Fruit fly (Drosophila melanogaster) whole organism, pupa: Measurements from ENCODE around the gene CG14286.
A peak's percentile ranks its signal among the peaks of the same experiment; 100 is the strongest.

Experiments
- CG10348 ChIP-seq: fragments of 200-800 bp; sonication (Bioruptor generic); IDR thresholded peaks from 2 replicates; pipeline ENCODE4 v1.3.6; 2022; ENCODE audit warnings: missing biosample characterization, missing genetic modification characterization
- CG12605 ChIP-seq: fragments of 200-800 bp; sonication (Bioruptor generic); IDR thresholded peaks from 2 replicates; pipeline ENCODE4 v1.3.6; 2022; ENCODE audit warnings: missing biosample characterization, missing genetic modification characterization
- CG13204 ChIP-seq: fragments of 200-800 bp; sonication (Bioruptor generic); optimal IDR thresholded peaks from 2 replicates; lab custom pipeline; 2018; ENCODE audit warnings: missing biosample characterization, mild to moderate bottlenecking, missing genetic modification characterization, moderate library complexity
- CG14655 ChIP-seq: fragments of 200-800 bp; sonication (Bioruptor generic); optimal IDR thresholded peaks from 3 replicates; lab custom pipeline; 2017; ENCODE audit warnings: mild to moderate bottlenecking, missing biosample characterization, missing genetic modification reagents, missing genetic modification characterization
- CG15710 ChIP-seq: fragments of 200-800 bp; sonication (Bioruptor generic); optimal IDR thresholded peaks from 2 replicates; lab custom pipeline; 2018; ENCODE audit warnings: missing biosample characterization, mild to moderate bottlenecking, missing genetic modification characterization, moderate library complexity
- CG17806 ChIP-seq: fragments of 200-800 bp; sonication (Bioruptor generic); optimal IDR thresholded peaks from 2 replicates; lab custom pipeline; 2018; ENCODE audit warnings: missing biosample characterization, mild to moderate bottlenecking, missing genetic modification characterization, moderate library complexity
- CG32121 ChIP-seq: fragments of 200-800 bp; sonication (Bioruptor generic); IDR thresholded peaks from 2 replicates; pipeline ENCODE4 v1.3.6; 2022; ENCODE audit warnings: missing biosample characterization, missing genetic modification characterization
- CG34367 ChIP-seq: fragments of 200-800 bp; sonication (Bioruptor generic); optimal IDR thresholded peaks from 2 replicates; lab custom pipeline; 2018; ENCODE audit warnings: missing biosample characterization, mild to moderate bottlenecking, missing genetic modification characterization
- CG4496 ChIP-seq: fragments of 200-800 bp; sonication (Bioruptor generic); IDR thresholded peaks from 3 replicates; pipeline ENCODE4 v1.3.6; 2022; ENCODE audit warnings: missing biosample characterization, missing genetic modification characterization
- CG8159 ChIP-seq: fragments of 200-800 bp; sonication (Bioruptor generic); optimal IDR thresholded peaks from 3 replicates; lab custom pipeline; 2018; ENCODE audit warnings: missing biosample characterization, mild to moderate bottlenecking, missing genetic modification characterization, moderate library complexity
- CG8301 ChIP-seq: fragments of 200-800 bp; sonication (Bioruptor generic); optimal IDR thresholded peaks from 2 replicates; lab custom pipeline; 2018; ENCODE audit warnings: missing biosample characterization, mild to moderate bottlenecking, missing genetic modification characterization
- CG9948 ChIP-seq: fragments of 200-800 bp; sonication (Bioruptor generic); optimal IDR thresholded peaks from 2 replicates; lab custom pipeline; 2018; ENCODE audit warnings: missing biosample characterization, mild to moderate bottlenecking, missing genetic modification characterization, moderate library complexity
- D1 ChIP-seq: fragments of 200-800 bp; sonication (Bioruptor generic); optimal IDR thresholded peaks from 2 replicates; lab custom pipeline; 2018; ENCODE audit warnings: missing biosample characterization, mild to moderate bottlenecking, missing genetic modification characterization, moderate library complexity
- EcR ChIP-seq: fragments of 200-800 bp; sonication (Bioruptor generic); optimal IDR thresholded peaks from 3 replicates; lab custom pipeline; 2019; ENCODE audit warnings: missing biosample characterization, missing genetic modification characterization, mild to moderate bottlenecking, moderate library complexity, missing genetic modification reagents
- Ets98B ChIP-seq: fragments of 200-800 bp; sonication (Bioruptor generic); IDR thresholded peaks from 2 replicates; pipeline ENCODE4 v1.3.6; 2022; ENCODE audit warnings: missing biosample characterization, missing genetic modification characterization
- Pif1A ChIP-seq: fragments of 200-800 bp; sonication (Bioruptor generic); optimal IDR thresholded peaks from 3 replicates; lab custom pipeline; 2016; ENCODE audit warnings: missing biosample characterization, missing genetic modification characterization
- Pif1B ChIP-seq: fragments of 200-800 bp; sonication (Bioruptor generic); optimal IDR thresholded peaks from 3 replicates; lab custom pipeline; 2016; ENCODE audit warnings: missing biosample characterization, missing genetic modification characterization
- Snoo ChIP-seq: fragments of 200-800 bp; sonication (Bioruptor generic); optimal IDR thresholded peaks from 3 replicates; lab custom pipeline; 2017; ENCODE audit warnings: missing biosample characterization, mild to moderate bottlenecking, missing genetic modification characterization, inconsistent platforms
- fd96Ca ChIP-seq: fragments of 200-800 bp; sonication (Bioruptor generic); IDR thresholded peaks from 3 replicates; pipeline ENCODE4 v1.3.6; 2022; ENCODE audit warnings: missing biosample characterization, missing genetic modification characterization
- gl ChIP-seq: fragments of 200-800 bp; sonication (Bioruptor generic); optimal IDR thresholded peaks from 2 replicates; lab custom pipeline; 2018; ENCODE audit warnings: missing biosample characterization, mild to moderate bottlenecking, missing genetic modification characterization
- rn ChIP-seq: fragments of 200-800 bp; sonication (Bioruptor generic); IDR thresholded peaks from 2 replicates; pipeline ENCODE4 v1.3.6; 2022; ENCODE audit warnings: missing biosample characterization, missing genetic modification characterization

The CG14286 gene

DNA sequence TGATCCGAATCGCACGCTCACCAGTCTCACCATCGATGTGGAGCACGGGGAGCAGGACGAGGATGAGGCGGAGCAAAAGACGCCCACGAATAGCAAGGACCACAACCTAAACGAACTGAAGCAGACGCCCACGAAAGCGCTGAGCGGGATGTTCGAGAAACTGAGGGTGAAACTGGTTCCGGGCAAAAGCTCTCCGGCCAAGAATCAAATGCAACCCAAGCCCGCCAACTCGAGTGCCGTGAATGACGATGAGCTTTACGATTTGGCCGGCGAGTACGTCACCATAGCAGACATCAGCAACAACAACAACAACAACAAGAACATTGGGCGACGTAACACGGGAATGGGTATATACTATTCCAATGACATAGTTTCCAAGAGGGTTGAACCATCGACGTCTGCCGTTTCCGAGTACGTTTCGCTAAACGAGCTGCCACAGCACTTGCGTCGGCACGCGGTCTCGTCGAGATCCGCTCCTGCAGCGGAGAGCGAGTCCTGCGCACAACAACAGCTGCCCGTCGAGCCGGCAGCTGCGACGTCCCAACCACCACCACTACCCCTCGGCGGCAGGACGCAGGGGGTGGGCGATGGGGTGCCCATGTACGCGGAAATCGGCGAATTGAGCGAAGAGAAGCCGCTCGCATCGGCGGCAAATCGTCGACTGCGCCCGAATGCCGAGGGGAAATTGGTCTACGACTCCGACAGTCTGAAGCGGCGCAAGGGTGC is 6.4 kb upstream of the CG14286 start:
- no peak for TF ChIP-seq CG8301 (tag; lab: Kevin White, UChicago)
- peak; percentile 94 for TF ChIP-seq CG13204 (GFP tag; lab: Kevin White, UChicago)
- TF ChIP-seq CG17806 (tag; lab: Kevin White, UChicago), result no peak
- TF ChIP-seq D1, result no peak
- TF ChIP-seq EcR (GFP tag; lab: Kevin White, UChicago), result peak; percentile 20
- no peak for TF ChIP-seq CG9948 (tag; lab: Kevin White, UChicago)
- TF ChIP-seq CG15710 (tag; lab: Kevin White, UChicago), result no peak
- TF ChIP-seq rn, result no peak

DNA sequence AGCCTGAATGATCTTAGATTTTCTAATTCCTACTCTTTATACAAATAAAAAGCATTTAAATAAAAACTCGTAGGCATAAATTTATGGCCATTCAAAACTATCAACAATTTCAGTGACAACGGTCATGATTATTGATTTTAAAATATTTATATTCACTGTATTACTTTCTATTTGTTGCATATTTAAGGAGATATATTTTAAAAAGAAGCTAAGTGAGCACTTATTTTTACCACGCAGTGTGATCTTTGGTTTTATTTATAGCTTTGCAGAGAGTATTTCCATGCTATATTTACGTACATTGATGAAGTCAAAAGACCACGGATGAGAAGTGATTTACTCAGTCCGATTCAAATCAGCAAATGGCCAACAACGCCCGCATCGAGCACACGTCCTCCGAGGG is 869 bp downstream of the CG14286 start, which contains the start of gene CG14285:
TSS of gene CG14285 (plus strand) at position 339 of the 400 bp plus-strand sequence.
- TF ChIP-seq EcR (GFP tag; lab: Kevin White, UChicago) (no peak), rn (no peak), CG32121 (GFP tag; lab: Robert Waterston, UW) (peak; percentile 22; the same call in 1 of the 2 replicates)
- TF ChIP-seq, all 21 proteins: peak for 1

DNA sequence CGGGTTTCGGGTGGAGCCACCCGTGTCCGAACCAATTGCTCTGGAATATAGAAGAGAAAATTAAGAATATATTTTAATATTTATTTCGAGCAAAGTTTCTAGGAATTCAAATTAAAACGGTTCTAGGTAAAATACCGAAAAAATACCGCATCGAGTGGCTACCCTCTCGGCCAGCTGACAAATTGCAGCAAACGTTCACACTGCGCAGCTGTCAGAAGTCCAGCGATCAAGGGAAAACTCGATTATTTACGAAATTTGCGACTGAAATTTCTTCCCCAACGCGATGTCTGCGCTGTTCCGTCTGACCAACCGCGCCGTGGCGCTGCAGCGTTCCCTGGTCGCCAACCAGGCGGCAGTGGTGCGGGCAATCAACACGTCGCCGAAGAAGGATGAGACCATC is 3.3 kb downstream of the CG14286 start, which contains the start of gene NP15.6:
TSS of gene NP15.6 (plus strand) at position 204 of the 400 bp plus-strand sequence.
- TF ChIP-seq CG12605 (GFP tag; lab: Robert Waterston, UW) (no peak), EcR (GFP tag; lab: Kevin White, UChicago) (no peak), CG8301 (tag; lab: Kevin White, UChicago) (no peak), D1 (no peak), Pif1A (GFP tag; lab: Kevin White, UChicago) (no peak), CG32121 (GFP tag; lab: Robert Waterston, UW) (no peak), CG4496 (GFP tag; lab: Robert Waterston, UW) (no peak), Ets98B (GFP tag; lab: Robert Waterston, UW) (no peak), Snoo (no peak), Pif1B (no peak), CG34367 (tag; lab: Kevin White, UChicago) (no peak), CG17806 (tag; lab: Kevin White, UChicago) (no peak), CG9948 (tag; lab: Kevin White, UChicago) (no peak), CG10348 (GFP tag; lab: Robert Waterston, UW) (no peak), CG8159 (tag; lab: Kevin White, UChicago) (no peak), gl (tag; lab: Kevin White, UChicago) (no peak)

DNA sequence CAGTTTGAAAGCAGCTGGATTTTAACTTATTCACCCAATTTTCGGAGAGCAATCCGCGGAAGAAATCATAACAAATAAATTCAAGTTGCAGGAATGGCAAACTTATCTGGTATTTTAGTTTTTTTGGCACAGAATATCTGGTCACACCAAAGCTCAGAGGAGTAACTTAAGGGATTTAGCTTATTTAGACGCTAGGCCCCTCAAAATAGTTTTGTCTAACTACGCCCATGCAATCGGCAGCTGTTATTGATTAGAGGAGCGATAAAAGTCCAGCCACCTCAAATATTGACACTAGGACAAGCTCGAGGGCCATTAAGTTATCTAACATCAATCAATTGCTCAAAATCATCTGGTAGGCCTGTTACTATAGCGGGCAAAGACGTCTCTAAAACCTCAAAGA is 4.9 kb downstream of the CG14286 start, which contains the start of the genes GatA and P5cr:
TSS of gene GatA (minus strand) at position 100 of the 400 bp plus-strand sequence.
TSS of gene P5cr (plus strand) at position 174 of the 400 bp plus-strand sequence.
- no peak for TF ChIP-seq CG8159 (tag; lab: Kevin White, UChicago)
- peak; percentile 71 for TF ChIP-seq CG17806 (tag; lab: Kevin White, UChicago)
- peak; percentile 45 for TF ChIP-seq gl (tag; lab: Kevin White, UChicago)
- peak; percentile 82 for TF ChIP-seq EcR (GFP tag; lab: Kevin White, UChicago)
- TF ChIP-seq CG9948 (tag; lab: Kevin White, UChicago), result peak; percentile 59
- no peak for TF ChIP-seq Pif1B
- TF ChIP-seq CG14655 (GFP tag; lab: Kevin White, UChicago), result no peak
- TF ChIP-seq CG34367 (tag; lab: Kevin White, UChicago), result peak; percentile 56
- TF ChIP-seq CG12605 (GFP tag; lab: Robert Waterston, UW), result peak; percentile 80
- no peak for TF ChIP-seq Pif1A (GFP tag; lab: Kevin White, UChicago)
- TF ChIP-seq CG8301 (tag; lab: Kevin White, UChicago), result peak; percentile 69
- peak; percentile 20 for TF ChIP-seq Snoo
- no peak for TF ChIP-seq D1
- peak; percentile 94 for TF ChIP-seq Ets98B (GFP tag; lab: Robert Waterston, UW)
- peak; percentile 92 for TF ChIP-seq fd96Ca (GFP tag; lab: Robert Waterston, UW)
- peak; percentile 70 for TF ChIP-seq CG15710 (tag; lab: Kevin White, UChicago)
- TF ChIP-seq CG4496 (GFP tag; lab: Robert Waterston, UW), result peak; percentile 94
- TF ChIP-seq CG32121 (GFP tag; lab: Robert Waterston, UW), result peak; percentile 81
- peak; percentile 70 for TF ChIP-seq rn
- TF ChIP-seq CG13204 (GFP tag; lab: Kevin White, UChicago), result no peak
- TF ChIP-seq CG10348 (GFP tag; lab: Robert Waterston, UW), result peak; percentile 64; the same call in 1 of the 2 replicates

DNA sequence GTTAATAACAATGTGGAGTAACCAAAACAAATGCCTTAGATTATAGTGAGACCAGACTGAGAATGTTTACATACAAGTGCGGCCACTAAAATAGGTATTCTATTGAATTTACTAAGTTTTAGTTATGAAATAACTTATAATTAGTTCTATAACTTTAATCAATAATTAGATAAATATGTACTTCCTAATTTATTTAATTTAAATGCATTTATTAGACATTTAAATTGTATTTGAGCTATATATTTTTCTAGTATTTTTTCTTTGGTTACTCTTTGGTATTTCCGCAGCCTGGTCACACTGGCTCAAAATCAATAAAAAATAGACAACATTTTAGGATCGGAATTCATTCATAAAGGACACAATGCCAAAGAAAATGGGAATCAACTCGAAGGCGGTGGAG is 7.3 kb downstream of the CG14286 start, which contains the start of the genes Prp18 and CG6013:
TSS of gene Prp18 (minus strand) at position 62 of the 400 bp plus-strand sequence.
TSS of gene CG6013 (plus strand) at position 294 of the 400 bp plus-strand sequence.
- TF ChIP-seq CG8159 (tag; lab: Kevin White, UChicago), result peak; percentile 69
- no peak for TF ChIP-seq CG14655 (GFP tag; lab: Kevin White, UChicago)
- TF ChIP-seq CG15710 (tag; lab: Kevin White, UChicago), result peak; percentile 59
- no peak for TF ChIP-seq CG32121 (GFP tag; lab: Robert Waterston, UW)
- TF ChIP-seq Ets98B (GFP tag; lab: Robert Waterston, UW), result 0 out of 2 replicates have a peak, but pooled peaks have one; percentile 18
- TF ChIP-seq EcR (GFP tag; lab: Kevin White, UChicago), result peak; percentile 11
- no peak for TF ChIP-seq D1
- TF ChIP-seq CG9948 (tag; lab: Kevin White, UChicago), result peak; percentile 45
- TF ChIP-seq CG8301 (tag; lab: Kevin White, UChicago), result peak; percentile 1
- TF ChIP-seq CG4496 (GFP tag; lab: Robert Waterston, UW), result no peak
- TF ChIP-seq CG17806 (tag; lab: Kevin White, UChicago), result peak; percentile 15
- no peak for TF ChIP-seq rn
- TF ChIP-seq CG34367 (tag; lab: Kevin White, UChicago), result peak; percentile 30
- peak; percentile 10 for TF ChIP-seq Snoo
